Worm (Caenorhabditis elegans) whole organism, L3 larva: ENCODE results near the gene sel-15.

Experiments used
- ceh-28 ChIP-seq: fragments of 150-350 bp; optimal IDR thresholded peaks from 2 replicates; lab custom pipeline; 2014; ENCODE audit warnings: missing biosample characterization, missing genetic modification reagents, missing genetic modification characterization
- egl-5 ChIP-seq: fragments of 150-350 bp; optimal IDR thresholded peaks from 2 replicates; lab custom pipeline; 2017; ENCODE audit warnings: missing biosample characterization, missing genetic modification reagents, missing genetic modification characterization, inconsistent platforms
- jun-1 ChIP-seq: fragments of 150-350 bp; optimal IDR thresholded peaks from 2 replicates; lab custom pipeline; 2014; ENCODE audit warnings: missing biosample characterization, missing genetic modification reagents, missing genetic modification characterization
- mdl-1 ChIP-seq: fragments of 150-350 bp; optimal IDR thresholded peaks from 2 replicates; lab custom pipeline; 2014; ENCODE audit warnings: missing biosample characterization, missing genetic modification characterization
- unc-39 ChIP-seq: sonication (generic microtip); optimal IDR thresholded peaks from 4 replicates; lab custom pipeline; 2017; ENCODE audit warnings: missing biosample characterization, missing genetic modification characterization

DNA sequence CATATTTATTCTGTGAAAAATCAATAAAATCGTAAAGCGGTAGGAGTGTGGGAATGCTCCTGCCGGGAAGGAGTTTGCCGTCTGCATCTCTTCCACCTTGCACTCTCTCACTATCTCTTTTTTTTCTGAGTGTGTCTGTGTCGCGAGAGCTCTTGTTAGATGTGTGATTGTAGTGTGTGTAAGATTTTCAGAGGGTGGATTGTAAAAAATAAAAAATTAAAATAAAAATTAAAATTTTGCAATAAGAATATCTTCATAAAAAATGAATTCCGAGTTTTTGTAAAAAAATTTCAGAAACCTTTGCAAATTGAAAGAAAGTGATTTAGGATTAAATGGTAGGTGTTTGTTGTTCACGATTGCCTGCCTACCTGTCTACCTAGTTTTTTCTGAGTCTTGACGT, at the start of gene sel-15:
- TF ChIP-seq unc-39 (tag; lab: Kevin White, UChicago) (no peak), mdl-1 (tag; lab: Kevin White, UChicago) (no peak), jun-1 (tag; lab: Kevin White, UChicago) (no peak), egl-5 (no peak), ceh-28 (no peak)
